Fruit fly (Drosophila melanogaster): ENCODE results near the gene meep.
"Not testable (repeated sequence)": the region's sequence is repeated elsewhere in the genome, so short reads cannot be mapped to it uniquely, and the experiment has no call there.

DNA sequence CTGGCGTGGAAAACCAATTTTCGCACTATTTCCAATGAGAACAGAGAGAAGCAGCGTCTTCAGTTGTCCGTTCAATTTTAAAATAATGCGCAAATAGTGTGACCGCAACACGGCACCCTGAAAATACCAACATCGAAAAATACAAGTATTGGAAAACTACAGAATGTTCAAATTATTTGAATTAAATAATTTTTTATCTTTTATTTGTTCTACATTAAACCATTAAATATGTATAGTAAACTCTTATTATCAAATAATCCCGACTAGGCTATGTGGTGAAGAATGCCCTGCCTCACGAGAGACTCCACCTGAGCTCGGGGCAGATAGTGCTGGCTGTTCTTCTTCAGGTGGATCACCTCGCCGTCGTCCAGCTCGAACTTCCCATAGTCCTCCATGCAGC is 43.0 kb upstream of the meep start, which contains the start of gene Klp61F:
- TF ChIP-seq brk (GFP tag; optimal IDR thresholded peaks at IDR 0.05); psq (GFP tag; optimal IDR thresholded peaks at IDR 0.05); usp (GFP tag; optimal IDR thresholded peaks at IDR 0.05); br (GFP tag; optimal IDR thresholded peaks at IDR 0.05); Abd-B (GFP tag; optimal IDR thresholded peaks at IDR 0.05); Hr83 (GFP tag; optimal IDR thresholded peaks at IDR 0.05; ENCODE audit: poor library complexity, severe bottlenecking); fru (GFP tag; optimal IDR thresholded peaks at IDR 0.05); dsf (GFP tag; optimal IDR thresholded peaks at IDR 0.05; ENCODE audit: borderline replicate concordance); pan (optimal IDR thresholded peaks at IDR 0.05); rgr (GFP tag; optimal IDR thresholded peaks at IDR 0.05): not testable (repeated sequence)
